Fruit fly (Drosophila melanogaster): ENCODE measurements around the gene CG10650.

Gene CG10650

dm6 chr2L:19014032-19014880 lies 18.5 kb upstream of the CG10650 start (continued):
- TF ChIP-seq zf30C (GFP tag; optimal IDR thresholded peaks at IDR 0.05) (peak; percentile 77), Ada2b (GFP tag; IDR thresholded peaks at IDR 0.05) (peak; percentile 44; the same call in 1 of the 2 replicates), kni (GFP tag; optimal IDR thresholded peaks at IDR 0.05) (no peak), wdn (GFP tag; IDR thresholded peaks at IDR 0.05) (peak; percentile 42; the same call in 1 of the 2 replicates), CG4820 (GFP tag; optimal IDR thresholded peaks at IDR 0.05) (peak; percentile 22), CG4328 (GFP tag; optimal IDR thresholded peaks at IDR 0.05) (peak; percentile 73), CG32767 (GFP tag; IDR thresholded peaks at IDR 0.05) (peak; percentile 61; the same call in 1 of the 2 replicates), CG32532 (GFP tag; IDR thresholded peaks at IDR 0.05) (peak; percentile 42; the same call in 1 of the 2 replicates), CG15479 (GFP tag; optimal IDR thresholded peaks at IDR 0.05) (no peak), Taf1 (GFP tag; IDR thresholded peaks at IDR 0.05) (peak; percentile 54; the same call in 1 of the 2 replicates), Asciz (GFP tag; optimal IDR thresholded peaks at IDR 0.05) (peak; percentile 70), CG18599 (GFP tag; optimal IDR thresholded peaks at IDR 0.05) (peak; percentile 93), CG1602 (GFP tag; optimal IDR thresholded peaks at IDR 0.05) (peak; percentile 36), grn (GFP tag; optimal IDR thresholded peaks at IDR 0.05) (no peak), sug (tag; optimal IDR thresholded peaks at IDR 0.05) (peak; percentile 70), esg (GFP tag; conservative IDR thresholded peaks at IDR 0.05) (peak; percentile 41; the same call in 1 of the 2 replicates), CG6175 (GFP tag; IDR thresholded peaks at IDR 0.05) (no peak), tin (GFP tag; optimal IDR thresholded peaks at IDR 0.05) (peak; percentile 43), CG12299 (tag; optimal IDR thresholded peaks at IDR 0.05) (peak; percentile 74), prd (optimal IDR thresholded peaks at IDR 0.05) (no peak), prd (GFP tag; IDR thresholded peaks at IDR 0.05) (peak; percentile 74), Hmr (GFP tag; optimal IDR thresholded peaks at IDR 0.05) (peak; percentile 91), CG10209 (GFP tag; optimal IDR thresholded peaks at IDR 0.05) (peak; percentile 76), Ssrp (tag; optimal IDR thresholded peaks at IDR 0.05) (peak; percentile 57), Eip74EF (GFP tag; optimal IDR thresholded peaks at IDR 0.05) (peak in 1 of 2 experiments; percentile 72), CG12942 (GFP tag; optimal IDR thresholded peaks at IDR 0.05) (peak; percentile 15), CG12071 (GFP tag; optimal IDR thresholded peaks at IDR 0.05) (no peak), CG14014 (GFP tag; IDR thresholded peaks at IDR 0.05) (peak; percentile 63), CG6813 (GFP tag; optimal IDR thresholded peaks at IDR 0.05) (peak; percentile 70), CG8388 (GFP tag; optimal IDR thresholded peaks at IDR 0.05) (peak; percentile 59), CG31224 (GFP tag; IDR thresholded peaks at IDR 0.05) (peak; percentile 51; the same call in 1 of the 2 replicates), CG4404 (GFP tag; IDR thresholded peaks at IDR 0.05) (peak; percentile 36; the same call in 1 of the 2 replicates), sr (GFP tag; IDR thresholded peaks at IDR 0.05) (no peak), bcd (GFP tag; optimal IDR thresholded peaks at IDR 0.05) (peak; percentile 80), amos (GFP tag; IDR thresholded peaks at IDR 0.05; ENCODE audit: partially characterized antibody) (no peak), CG34376 (GFP tag; optimal IDR thresholded peaks at IDR 0.05) (peak; percentile 75), nmo (GFP tag; optimal IDR thresholded peaks at IDR 0.05) (peak; percentile 78), pum (GFP tag; optimal IDR thresholded peaks at IDR 0.05) (peak; percentile 3), CG1603 (tag; optimal IDR thresholded peaks at IDR 0.05) (peak; percentile 9), sens (GFP tag) (peak; percentile 80), odd (GFP tag; optimal IDR thresholded peaks at IDR 0.05) (peak; percentile 78), CG6854 (GFP tag; optimal IDR thresholded peaks at IDR 0.05) (peak; percentile 87), Dbx (GFP tag; IDR thresholded peaks at IDR 0.05) (peak; percentile 58), CG12659 (GFP tag; optimal IDR thresholded peaks at IDR 0.05) (peak; percentile 86), CG10147 (GFP tag; optimal IDR thresholded peaks at IDR 0.05) (peak; percentile 82), bowl (GFP tag; IDR thresholded peaks at IDR 0.05) (no peak), H15 (GFP tag; IDR thresholded peaks at IDR 0.05) (0 out of 3 replicates have a peak, but pooled peaks have one; percentile 16), nerfin-2 (GFP tag; IDR thresholded peaks at IDR 0.05; ENCODE audit: partially characterized antibody) (no peak)

Measured in whole organism, embryonic.